Fruit fly (Drosophila melanogaster) whole organism, embryonic: ENCODE data around the gene CG45061.
A peak's percentile ranks its signal among the peaks of the same experiment; 100 is the strongest.

ENCODE experiments used
- Asciz ChIP-seq: fragments of 200-800 bp; sonication (Bioruptor generic); optimal IDR thresholded peaks from 2 replicates; lab custom pipeline; 2017; ENCODE audit warnings: missing biosample characterization, mild to moderate bottlenecking, missing genetic modification characterization, missing genetic modification reagents
- CG13775 ChIP-seq: fragments of 200-800 bp; sonication (Bioruptor generic); optimal IDR thresholded peaks from 3 replicates; lab custom pipeline; 2017; ENCODE audit warnings: missing biosample characterization, mild to moderate bottlenecking, missing genetic modification characterization
- CG14965 ChIP-seq: fragments of 200-800 bp; sonication (Bioruptor generic); optimal IDR thresholded peaks from 2 replicates; lab custom pipeline; 2016; ENCODE audit warnings: missing biosample characterization, missing genetic modification characterization, borderline replicate concordance
- CG43689 ChIP-seq: fragments of 200-800 bp; sonication (Bioruptor generic); IDR thresholded peaks from 2 replicates; pipeline ENCODE4 v1.3.6; 2022; ENCODE audit warnings: missing biosample characterization, missing genetic modification characterization
- CG7928 ChIP-seq: fragments of 200-800 bp; sonication (Bioruptor generic); optimal IDR thresholded peaks from 2 replicates; lab custom pipeline; 2017; ENCODE audit warnings: missing biosample characterization, mild to moderate bottlenecking, missing genetic modification characterization
- CG8359 ChIP-seq: fragments of 200-800 bp; sonication (Bioruptor generic); optimal IDR thresholded peaks from 2 replicates; lab custom pipeline; 2017; ENCODE audit warnings: missing biosample characterization, mild to moderate bottlenecking, missing genetic modification characterization, borderline replicate concordance
- Lpt ChIP-seq: fragments of >200 bp; optimal IDR thresholded peaks from 2 replicates; lab custom pipeline; 2018; ENCODE audit warnings: missing biosample characterization, missing genetic modification characterization
- Max ChIP-seq: fragments of 200-800 bp; sonication (Bioruptor generic); optimal IDR thresholded peaks from 2 replicates; lab custom pipeline; 2016; ENCODE audit warnings: missing biosample characterization, mild to moderate bottlenecking, missing genetic modification characterization
- PHDP ChIP-seq: fragments of 200-800 bp; sonication (Bioruptor generic); optimal IDR thresholded peaks from 3 replicates; lab custom pipeline; 2018; ENCODE audit warnings: missing biosample characterization, mild to moderate bottlenecking, missing genetic modification characterization, moderate library complexity
- ase ChIP-seq: fragments of 200-800 bp; sonication (Bioruptor generic); IDR thresholded peaks from 3 replicates; pipeline ENCODE4 v1.3.6; 2022; ENCODE audit warnings: missing biosample characterization, missing genetic modification characterization
- en ChIP-seq: fragments of 200-800 bp; sonication (Bioruptor generic); optimal IDR thresholded peaks from 2 replicates; lab custom pipeline; 2016; ENCODE audit warnings: missing biosample characterization, missing genetic modification characterization
- grn ChIP-seq: fragments of 200-800 bp; sonication (Bioruptor generic); optimal IDR thresholded peaks from 3 replicates; lab custom pipeline; 2017; ENCODE audit warnings: missing biosample characterization, missing genetic modification characterization
- jigr1 ChIP-seq: fragments of 200-800 bp; sonication (Bioruptor generic); IDR thresholded peaks from 3 replicates; pipeline ENCODE4 v1.3.6; 2022; ENCODE audit warnings: missing biosample characterization, missing genetic modification characterization
- shn ChIP-seq: fragments of 200-800 bp; sonication (Bioruptor generic); optimal IDR thresholded peaks from 3 replicates; lab custom pipeline; 2016; ENCODE audit warnings: missing biosample characterization, missing genetic modification characterization

dm6 chrX:9892834-9893233, 21.3 kb upstream of the CG45061 start:
- TF ChIP-seq Max (GFP tag; lab: Kevin White, UChicago) (no peak), Asciz (GFP tag; lab: Kevin White, UChicago) (no peak), ase (0 out of 3 replicates have a peak, but pooled peaks have one; percentile 37), CG8359 (GFP tag; lab: Kevin White, UChicago) (no peak), CG14965 (GFP tag; lab: Kevin White, UChicago) (no peak), CG13775 (no peak), Lpt (GFP tag; lab: Kevin White, UChicago) (no peak), jigr1 (no peak), CG7928 (GFP tag; lab: Kevin White, UChicago) (no peak), CG43689 (GFP tag; lab: Robert Waterston, UW) (no peak), PHDP (tag; lab: Kevin White, UChicago) (peak; percentile 9), en (GFP tag; lab: Kevin White, UChicago) (no peak), grn (GFP tag; lab: Kevin White, UChicago) (no peak), shn (no peak)
